Worm (Caenorhabditis elegans) whole organism, young adult: ENCODE measurements around the gene pitr-2.

Experiments
- B0035.1 ChIP-seq: sonication (generic microtip); optimal IDR thresholded peaks from 2 replicates; lab custom pipeline; 2016; ENCODE audit warnings: missing genetic modification characterization, mild to moderate bottlenecking, missing compliant biosample characterization, missing genotype, missing genetic modification reagents
- C17E4.6 ChIP-seq: fragments of 200-800 bp; sonication (Bioruptor generic); IDR thresholded peaks from 2 replicates; pipeline ENCODE4 v1.3.6; 2022; ENCODE audit warnings: missing genetic modification reagents, missing genetic modification characterization, missing compliant biosample characterization
- F22D6.2 ChIP-seq: sonication (generic microtip); optimal IDR thresholded peaks from 2 replicates; lab custom pipeline; 2016; ENCODE audit warnings: mild to moderate bottlenecking, missing genetic modification characterization, missing compliant biosample characterization
- F33H1.4 ChIP-seq: fragments of 200-800 bp; sonication (Bioruptor generic); IDR thresholded peaks from 2 replicates; pipeline ENCODE4 v1.3.6; 2022; ENCODE audit warnings: missing genetic modification reagents, missing genetic modification characterization, missing compliant biosample characterization
- F55B11.4 ChIP-seq: sonication (generic microtip); optimal IDR thresholded peaks from 2 replicates; lab custom pipeline; 2016; ENCODE audit warnings: missing compliant biosample characterization, missing genetic modification characterization, borderline replicate concordance; ENCODE audit not compliant: insufficient read depth
- K12H6.12 ChIP-seq: fragments of 200-800 bp; sonication (Bioruptor generic); optimal IDR thresholded peaks from 2 replicates; lab custom pipeline; 2018; ENCODE audit warnings: mild to moderate bottlenecking, missing genetic modification characterization, missing compliant biosample characterization
- Y67H2A.10 ChIP-seq: fragments of 200-800 bp; sonication (Bioruptor generic); conservative IDR thresholded peaks from 2 replicates; pipeline ENCODE4 v1.3.6; 2022; ENCODE audit warnings: missing genetic modification reagents, missing genetic modification characterization, missing compliant biosample characterization
- Y95B8A.8 ChIP-seq: fragments of 200-800 bp; sonication (Bioruptor generic); IDR thresholded peaks from 2 replicates; pipeline ENCODE4 v1.3.6; 2022; ENCODE audit warnings: missing genetic modification reagents, missing genetic modification characterization, missing compliant biosample characterization
- akir-1 ChIP-seq: fragments of 200-800 bp; sonication (Bioruptor generic); optimal IDR thresholded peaks from 2 replicates; lab custom pipeline; 2018; ENCODE audit warnings: mild to moderate bottlenecking, missing genetic modification characterization, moderate library complexity, missing compliant biosample characterization
- athp-1 ChIP-seq: sonication (generic microtip); optimal IDR thresholded peaks from 2 replicates; lab custom pipeline; 2017; ENCODE audit warnings: mild to moderate bottlenecking, missing genetic modification characterization, missing compliant biosample characterization
- attf-3 ChIP-seq: fragments of 200-800 bp; sonication (Bioruptor generic); conservative IDR thresholded peaks from 2 replicates; pipeline ENCODE4 v1.3.6; 2022; ENCODE audit warnings: missing genetic modification reagents, missing genetic modification characterization, missing compliant biosample characterization
- bed-2 ChIP-seq: fragments of 200-800 bp; sonication (Bioruptor generic); IDR thresholded peaks from 2 replicates; pipeline ENCODE4 v1.3.6; 2022; ENCODE audit warnings: missing genetic modification reagents, missing genetic modification characterization, missing compliant biosample characterization
- cebp-1 ChIP-seq, 2 experiments: fragments of 200-800 bp in 1 of 2; sonication (Bioruptor generic) in 1 of 2; sonication (generic microtip) in 1 of 2; IDR thresholded peaks in 1 of 2; optimal IDR thresholded peaks in 1 of 2; 2 replicates each; pipeline versions ENCODE4 v1.3.6 to Lab custom; 2017 to 2022; ENCODE audit warnings: missing compliant biosample characterization in 2 of 2, missing genetic modification characterization in 2 of 2, mild to moderate bottlenecking in 1 of 2, missing genetic modification reagents in 1 of 2, moderate library complexity in 1 of 2
- ceh-91 ChIP-seq: fragments of 200-800 bp; sonication (Bioruptor generic); IDR thresholded peaks from 2 replicates; pipeline ENCODE4 v1.3.6; 2022; ENCODE audit warnings: missing genetic modification reagents, missing genetic modification characterization, missing compliant biosample characterization
- chd-7 ChIP-seq: sonication (generic microtip); optimal IDR thresholded peaks from 2 replicates; lab custom pipeline; 2016; ENCODE audit warnings: mild to moderate bottlenecking, missing genetic modification characterization, moderate library complexity, missing compliant biosample characterization
- dpff-1 ChIP-seq: sonication (generic microtip); optimal IDR thresholded peaks from 2 replicates; lab custom pipeline; 2017; ENCODE audit warnings: mild to moderate bottlenecking, missing genetic modification characterization, missing compliant biosample characterization
- dpl-1 ChIP-seq: fragments of 150-350 bp; optimal IDR thresholded peaks from 2 replicates; lab custom pipeline; 2014; ENCODE audit warnings: missing biosample characterization, missing genetic modification reagents, missing genetic modification characterization
- egl-18 ChIP-seq: fragments of 200-800 bp; sonication (Bioruptor generic); IDR thresholded peaks from 2 replicates; pipeline ENCODE4 v1.3.6; 2022; ENCODE audit warnings: missing genetic modification reagents, missing genetic modification characterization, missing compliant biosample characterization
- egl-44 ChIP-seq: fragments of 200-800 bp; sonication (Bioruptor generic); IDR thresholded peaks from 2 replicates; pipeline ENCODE4 v1.3.6; 2022; ENCODE audit warnings: missing genetic modification reagents, missing genetic modification characterization, missing compliant biosample characterization
- egrh-3 ChIP-seq: fragments of 200-800 bp; sonication (Bioruptor generic); IDR thresholded peaks from 2 replicates; pipeline ENCODE4 v1.3.6; 2022; ENCODE audit warnings: missing genetic modification reagents, missing genetic modification characterization, missing compliant biosample characterization
- gei-17 ChIP-seq: fragments of 200-800 bp; sonication (Bioruptor generic); optimal IDR thresholded peaks from 2 replicates; lab custom pipeline; 2018; ENCODE audit warnings: mild to moderate bottlenecking, missing genetic modification characterization, missing compliant biosample characterization
- lin-54 ChIP-seq: fragments of 200-800 bp; sonication (Bioruptor generic); optimal IDR thresholded peaks from 2 replicates; lab custom pipeline; 2018; ENCODE audit warnings: mild to moderate bottlenecking, missing genetic modification characterization, missing compliant biosample characterization
- madf-10 ChIP-seq: sonication (generic microtip); optimal IDR thresholded peaks from 2 replicates; lab custom pipeline; 2016; ENCODE audit warnings: mild to moderate bottlenecking, missing genetic modification characterization, missing compliant biosample characterization
- nfya-2 ChIP-seq: fragments of 200-800 bp; sonication (Bioruptor generic); IDR thresholded peaks from 2 replicates; pipeline ENCODE4 v1.3.6; 2022; ENCODE audit warnings: missing genetic modification reagents, missing genetic modification characterization, missing compliant biosample characterization
- nhr-27 ChIP-seq: fragments of 200-800 bp; sonication (Bioruptor generic); optimal IDR thresholded peaks from 2 replicates; lab custom pipeline; 2018; ENCODE audit warnings: mild to moderate bottlenecking, missing genetic modification characterization, moderate library complexity, missing compliant biosample characterization
- rcor-1 ChIP-seq: fragments of 200-800 bp; sonication (Bioruptor generic); IDR thresholded peaks from 2 replicates; pipeline ENCODE4 v1.3.6; 2022; ENCODE audit warnings: missing genetic modification reagents, missing genetic modification characterization, missing compliant biosample characterization
- rec-8 ChIP-seq, 2 experiments: sonication (generic microtip); optimal IDR thresholded peaks; 2 replicates each; lab custom pipeline; 2016; ENCODE audit warnings: mild to moderate bottlenecking in 2 of 2, missing genetic modification characterization in 2 of 2, missing genetic modification reagents in 2 of 2, missing genotype in 2 of 2, missing biosample characterization in 1 of 2, missing compliant biosample characterization in 1 of 2, moderate library complexity in 1 of 2
- sea-2 ChIP-seq: fragments of 200-800 bp; sonication (Bioruptor generic); IDR thresholded peaks from 2 replicates; pipeline ENCODE4 v1.3.6; 2022; ENCODE audit warnings: missing genetic modification characterization, missing compliant biosample characterization
- somi-1 ChIP-seq: fragments of 200-800 bp; sonication (Bioruptor generic); optimal IDR thresholded peaks from 2 replicates; lab custom pipeline; 2018; ENCODE audit warnings: mild to moderate bottlenecking, missing genetic modification characterization, missing compliant biosample characterization
- tbp1 ChIP-seq: fragments of 200-800 bp; sonication (Bioruptor generic); optimal IDR thresholded peaks from 2 replicates; lab custom pipeline; 2018; ENCODE audit warnings: mild to moderate bottlenecking, missing genetic modification characterization, missing compliant biosample characterization
- tbx-9 ChIP-seq: sonication (generic microtip); optimal IDR thresholded peaks from 2 replicates; lab custom pipeline; 2016; ENCODE audit warnings: borderline replicate concordance, missing genetic modification characterization, inconsistent platforms, missing compliant biosample characterization
- tlf-1 ChIP-seq: fragments of 200-800 bp; sonication (Bioruptor generic); optimal IDR thresholded peaks from 2 replicates; lab custom pipeline; 2018; ENCODE audit warnings: mild to moderate bottlenecking, missing genetic modification characterization, missing compliant biosample characterization

The pitr-2 gene

ce11 chrV:9111957-9112356 is 25.6 kb downstream of the pitr-2 start:
- TF ChIP-seq athp-1 (tag; lab: Kevin White, UChicago) = no peak
- no peak for TF ChIP-seq madf-10 (tag; lab: Kevin White, UChicago)
- no peak for TF ChIP-seq chd-7 (tag; lab: Kevin White, UChicago)
- TF ChIP-seq Y67H2A.10 (GFP tag; lab: Robert Waterston, UW) = no peak
- TF ChIP-seq K12H6.12 (tag; lab: Kevin White, UChicago) = no peak

- TF ChIP-seq tbp1 (GFP tag; lab: Kevin White, UChicago) (no peak), egl-44 (no peak), egrh-3 (GFP tag; lab: Robert Waterston, UW) (no peak), dpff-1 (tag; lab: Kevin White, UChicago) (no peak), F22D6.2 (no peak), cebp-1 (GFP tag; IDR thresholded peaks at IDR 0.05; lab: Robert Waterston, UW) (no peak), cebp-1 (tag; optimal IDR thresholded peaks at IDR 0.05; lab: Kevin White, UChicago) (no peak), ceh-91 (GFP tag; lab: Robert Waterston, UW) (no peak), B0035.1 (tag; lab: Kevin White, UChicago) (no peak)
Measured at ce11 chrV:9109281-9109680, 28.2 kb downstream of the pitr-2 start, which contains the start of gene pqn-31. Gene pqn-31 (plus strand): TSS chrV:9109581.

ce11 chrV:9108219-9108618 is 29.3 kb downstream of the pitr-2 start, which contains the start of gene F21C10.18:
Gene F21C10.18 (plus strand): TSS chrV:9108519.
- TF ChIP-seq akir-1 (GFP tag; lab: Kevin White, UChicago) (no peak), somi-1 (no peak), athp-1 (tag; lab: Kevin White, UChicago) (no peak), madf-10 (tag; lab: Kevin White, UChicago) (no peak), sea-2 (GFP tag; lab: Robert Waterston, UW) (no peak), tbx-9 (no peak), F55B11.4 (tag; lab: Kevin White, UChicago) (no peak), ceh-91 (GFP tag; lab: Robert Waterston, UW) (no peak), Y95B8A.8 (GFP tag; lab: Robert Waterston, UW) (no peak), rcor-1 (GFP tag; lab: Robert Waterston, UW) (no peak), F33H1.4 (GFP tag; lab: Robert Waterston, UW) (no peak)

ce11 chrV:9101062-9101461 is 36.5 kb downstream of the pitr-2 start, which contains the start of gene frpr-6:
Gene frpr-6 (minus strand): TSS chrV:9101162.
- TF ChIP-seq tbp1 (GFP tag; lab: Kevin White, UChicago) (no peak), gei-17 (GFP tag; lab: Kevin White, UChicago) (no peak), rec-8 (tag; optimal IDR thresholded peaks at IDR 0.05; lab: Kevin White, UChicago) (no peak), dpl-1 (GFP tag; lab: Kevin White, UChicago) (no peak), attf-3 (GFP tag; lab: Robert Waterston, UW) (no peak), tlf-1 (no peak), nfya-2 (GFP tag; lab: Robert Waterston, UW) (no peak), bed-2 (GFP tag; lab: Robert Waterston, UW) (no peak), nhr-27 (tag; lab: Kevin White, UChicago) (no peak), C17E4.6 (no peak), lin-54 (GFP tag; lab: Kevin White, UChicago) (no peak), egl-18 (GFP tag; lab: Robert Waterston, UW) (no peak)
